Worm (Caenorhabditis elegans) whole organism, L4 larva: Measurements from ENCODE around the gene T28C6.11.

Source experiments
- D1046.2 ChIP-seq: fragments of 200-800 bp; sonication (Bioruptor generic); IDR thresholded peaks from 2 replicates; pipeline ENCODE4 v1.3.6; 2022; ENCODE audit warnings: missing genetic modification characterization, missing compliant biosample characterization
- F26F4.8 ChIP-seq: fragments of 200-800 bp; sonication (Bioruptor generic); conservative IDR thresholded peaks from 2 replicates; pipeline ENCODE4 v1.3.6; 2022; ENCODE audit warnings: missing genetic modification characterization, missing compliant biosample characterization
- F37D6.2 ChIP-seq: sonication (generic microtip); optimal IDR thresholded peaks from 2 replicates; lab custom pipeline; 2016; ENCODE audit warnings: mild to moderate bottlenecking, missing genetic modification characterization, missing compliant biosample characterization
- T20F7.1 ChIP-seq: fragments of 200-800 bp; sonication (Bioruptor generic); optimal IDR thresholded peaks from 2 replicates; lab custom pipeline; 2018; ENCODE audit warnings: mild to moderate bottlenecking, missing genetic modification characterization, missing compliant biosample characterization
- T26A8.4 ChIP-seq: fragments of 200-800 bp; sonication (Bioruptor generic); IDR thresholded peaks from 2 replicates; pipeline ENCODE4 v1.3.6; 2022; ENCODE audit warnings: missing genetic modification characterization, missing compliant biosample characterization
- Y48G9A.11 ChIP-seq: fragments of 200-800 bp; sonication (Bioruptor generic); IDR thresholded peaks from 2 replicates; pipeline ENCODE4 v1.3.6; 2022; ENCODE audit warnings: missing genetic modification reagents, missing genetic modification characterization, missing compliant biosample characterization
- Y75B8A.6 ChIP-seq: fragments of 200-800 bp; sonication (Bioruptor generic); IDR thresholded peaks from 2 replicates; pipeline ENCODE4 v1.3.6; 2022; ENCODE audit warnings: missing genetic modification reagents, missing genetic modification characterization, missing compliant biosample characterization
- attf-4 ChIP-seq: sonication (generic microtip); optimal IDR thresholded peaks from 3 replicates; lab custom pipeline; 2017; ENCODE audit warnings: missing biosample characterization, missing genetic modification characterization
- ceh-44 ChIP-seq: fragments of 200-800 bp; sonication (Bioruptor generic); IDR thresholded peaks from 2 replicates; pipeline ENCODE4 v1.3.6; 2022; ENCODE audit warnings: missing genetic modification reagents, missing genetic modification characterization, missing compliant biosample characterization
- ceh-62 ChIP-seq: sonication (generic microtip); optimal IDR thresholded peaks from 2 replicates; lab custom pipeline; 2017; ENCODE audit warnings: missing biosample characterization, missing genetic modification characterization
- cey-2 ChIP-seq: sonication (generic microtip); optimal IDR thresholded peaks from 3 replicates; lab custom pipeline; 2017; ENCODE audit warnings: missing genetic modification characterization, mild to moderate bottlenecking, missing compliant biosample characterization, antibody characterized with exemption, borderline replicate concordance; ENCODE audit not compliant: insufficient read depth
- daf-19 ChIP-seq: fragments of 200-800 bp; sonication (Bioruptor generic); conservative IDR thresholded peaks from 2 replicates; pipeline ENCODE4 v1.3.6; 2022; ENCODE audit warnings: missing genetic modification characterization, missing compliant biosample characterization
- dmd-6 ChIP-seq: fragments of 200-800 bp; sonication (Bioruptor generic); IDR thresholded peaks from 2 replicates; pipeline ENCODE4 v1.3.6; 2022; ENCODE audit warnings: missing genetic modification reagents, missing genetic modification characterization, missing compliant biosample characterization
- dmd-8 ChIP-seq: fragments of 200-800 bp; sonication (Bioruptor generic); IDR thresholded peaks from 2 replicates; pipeline ENCODE4 v1.3.6; 2022; ENCODE audit warnings: missing genetic modification characterization, missing compliant biosample characterization
- dpl-1 ChIP-seq: fragments of 150-350 bp; optimal IDR thresholded peaks from 2 replicates; lab custom pipeline; 2014; ENCODE audit warnings: missing biosample characterization, missing genetic modification reagents, missing genetic modification characterization
- duxl-1 ChIP-seq: sonication (generic microtip); optimal IDR thresholded peaks from 2 replicates; lab custom pipeline; 2016; ENCODE audit warnings: mild to moderate bottlenecking, missing genetic modification characterization, moderate library complexity, missing compliant biosample characterization; ENCODE audit not compliant: poor library complexity
- egl-27 ChIP-seq: sonication (generic microtip); optimal IDR thresholded peaks from 3 replicates; lab custom pipeline; 2017; ENCODE audit warnings: missing biosample characterization, missing genetic modification reagents, missing genetic modification characterization
- egl-43 ChIP-seq: fragments of 200-800 bp; sonication (Bioruptor generic); IDR thresholded peaks from 2 replicates; pipeline ENCODE4 v1.3.6; 2022; ENCODE audit warnings: missing genetic modification reagents, missing genetic modification characterization, missing compliant biosample characterization
- fkh-10 ChIP-seq: fragments of 150-350 bp; optimal IDR thresholded peaks from 2 replicates; lab custom pipeline; 2014; ENCODE audit warnings: missing biosample characterization, missing genetic modification reagents, missing genetic modification characterization
- hlh-11 ChIP-seq: fragments of 200-800 bp; sonication (Bioruptor generic); optimal IDR thresholded peaks from 2 replicates; lab custom pipeline; 2018; ENCODE audit warnings: mild to moderate bottlenecking, missing genetic modification characterization, missing compliant biosample characterization
- hlh-30 ChIP-seq: sonication (generic microtip); optimal IDR thresholded peaks from 2 replicates; lab custom pipeline; 2017; ENCODE audit warnings: antibody characterized with exemption, mild to moderate bottlenecking, missing genetic modification characterization, missing compliant biosample characterization; ENCODE audit not compliant: insufficient read depth
- jun-1 ChIP-seq: fragments of 150-350 bp; optimal IDR thresholded peaks from 2 replicates; lab custom pipeline; 2014; ENCODE audit warnings: missing biosample characterization, missing genetic modification reagents, missing genetic modification characterization
- lim-7 ChIP-seq: fragments of 200-800 bp; sonication (Bioruptor generic); IDR thresholded peaks from 2 replicates; pipeline ENCODE4 v1.3.6; 2022; ENCODE audit warnings: missing genetic modification characterization, missing compliant biosample characterization
- lin-15B ChIP-seq: fragments of 150-350 bp; sonication (generic microtip); optimal IDR thresholded peaks from 3 replicates; lab custom pipeline; 2014; ENCODE audit warnings: missing biosample characterization, missing genetic modification characterization
- lin-38 ChIP-seq: fragments of 200-800 bp; sonication (Bioruptor generic); IDR thresholded peaks from 2 replicates; pipeline ENCODE4 v1.3.6; 2022; ENCODE audit warnings: missing genetic modification reagents, missing genetic modification characterization, missing compliant biosample characterization
- madf-5 ChIP-seq, 2 experiments: fragments of 200-800 bp; sonication (Bioruptor generic); IDR thresholded peaks; 2 replicates each; pipeline ENCODE4 v1.3.6; 2022; ENCODE audit warnings: missing compliant biosample characterization in 2 of 2, missing genetic modification characterization in 2 of 2
- madf-9 ChIP-seq: fragments of 200-800 bp; sonication (Bioruptor generic); conservative IDR thresholded peaks from 2 replicates; pipeline ENCODE4 v1.3.6; 2022; ENCODE audit warnings: missing genetic modification reagents, missing genetic modification characterization, missing compliant biosample characterization
- mdl-1 ChIP-seq, 2 experiments: fragments of 150-350 bp in 1 of 2; sonication (generic microtip) in 1 of 2; optimal IDR thresholded peaks; 2 replicates each; lab custom pipeline; 2014 to 2017; ENCODE audit warnings: missing biosample characterization in 2 of 2, missing genetic modification characterization in 2 of 2
- mdt-29 ChIP-seq: fragments of 200-800 bp; sonication (Bioruptor generic); IDR thresholded peaks from 2 replicates; pipeline ENCODE4 v1.3.6; 2022; ENCODE audit warnings: missing genetic modification reagents, missing genetic modification characterization, missing compliant biosample characterization
- mep-1 ChIP-seq: fragments of 150-350 bp; sonication (generic microtip); optimal IDR thresholded peaks from 3 replicates; lab custom pipeline; 2014; ENCODE audit warnings: missing biosample characterization, missing genetic modification characterization
- mes-2 ChIP-seq: sonication (generic microtip); optimal IDR thresholded peaks from 2 replicates; lab custom pipeline; 2016; ENCODE audit warnings: missing genotype, mild to moderate bottlenecking, missing genetic modification characterization, missing compliant biosample characterization; ENCODE audit not compliant: poor library complexity, severe bottlenecking
- mxl-3 ChIP-seq: fragments of 200-800 bp; sonication (Bioruptor generic); optimal IDR thresholded peaks from 2 replicates; lab custom pipeline; 2018; ENCODE audit warnings: mild to moderate bottlenecking, missing genetic modification characterization, missing compliant biosample characterization
- nhr-48 ChIP-seq: sonication (generic microtip); optimal IDR thresholded peaks from 2 replicates; lab custom pipeline; 2016; ENCODE audit warnings: mild to moderate bottlenecking, missing genetic modification characterization, missing compliant biosample characterization
- set-16 ChIP-seq: fragments of 200-800 bp; sonication (Bioruptor generic); IDR thresholded peaks from 2 replicates; pipeline ENCODE4 v1.3.6; 2022; ENCODE audit warnings: missing genetic modification reagents, missing genetic modification characterization, missing compliant biosample characterization
- spr-3 ChIP-seq: fragments of 200-800 bp; sonication (Bioruptor generic); optimal IDR thresholded peaks from 2 replicates; lab custom pipeline; 2018; ENCODE audit warnings: mild to moderate bottlenecking, missing genetic modification characterization, missing compliant biosample characterization
- tra-1 ChIP-seq: fragments of 200-800 bp; sonication (Bioruptor generic); IDR thresholded peaks from 2 replicates; pipeline ENCODE4 v1.3.6; 2022; ENCODE audit warnings: missing genetic modification reagents, missing genetic modification characterization, missing compliant biosample characterization
- unc-62 ChIP-seq, 3 experiments: fragments of 150-350 bp in 1 of 3; sonication (generic microtip); optimal IDR thresholded peaks in 2 of 3; peaks in 1 of 3; 1 replicate in 1 of 3; 2 replicates in 2 of 3; lab custom pipeline; 2014 to 2017; ENCODE audit warnings: missing biosample characterization in 3 of 3, missing genetic modification characterization in 3 of 3, missing genetic modification reagents in 3 of 3, missing genotype in 1 of 3
- ztf-11 ChIP-seq: fragments of 150-350 bp; optimal IDR thresholded peaks from 2 replicates; lab custom pipeline; 2014; ENCODE audit warnings: missing biosample characterization, missing genetic modification characterization

Gene T28C6.11

ce11 chrIV:8873847-8874246 lies 33.8 kb upstream of the T28C6.11 start, which contains the start of gene hdl-2:
Gene hdl-2, plus strand, starts transcription at chrIV:8874147.
- TF ChIP-seq F37D6.2 (tag; lab: Kevin White, UChicago) (no peak), Y75B8A.6 (no peak), egl-43 (GFP tag; lab: Robert Waterston, UW) (no peak), unc-62 (GFP tag; optimal IDR thresholded peaks at IDR 0.05 in 1 of 2; lab: Kevin White, UChicago) (peak in 1 of 2 experiments; percentile 23), unc-62 (tag; optimal IDR thresholded peaks at IDR 0.05; lab: Kevin White, UChicago) (no peak), ztf-11 (tag; lab: Kevin White, UChicago) (no peak)
- TF ChIP-seq, all 104 proteins: peak for 1

ce11 chrIV:8872958-8873357 lies 32.9 kb upstream of the T28C6.11 start, which contains the start of gene C09G9.3:
Gene C09G9.3, minus strand, starts transcription at chrIV:8873058.
- no peak for TF ChIP-seq T26A8.4 (GFP tag; lab: Robert Waterston, UW)
- no peak for TF ChIP-seq F26F4.8 (GFP tag; lab: Robert Waterston, UW)
- no peak for TF ChIP-seq egl-27
- no peak for TF ChIP-seq duxl-1 (tag; lab: Kevin White, UChicago)
- TF ChIP-seq T20F7.1 (GFP tag; lab: Kevin White, UChicago): no peak
- no peak for TF ChIP-seq hlh-11 (tag; lab: Kevin White, UChicago)
- no peak for TF ChIP-seq fkh-10 (GFP tag; lab: Kevin White, UChicago)

- TF ChIP-seq mes-2 (tag; lab: Kevin White, UChicago) (peak; percentile 62), madf-9 (GFP tag; lab: Robert Waterston, UW) (no peak), nhr-48 (no peak), mdl-1 (tag; optimal IDR thresholded peaks at IDR 0.05; lab: Kevin White, UChicago) (peak in 1 of 2 experiments; percentile 4), D1046.2 (GFP tag; lab: Robert Waterston, UW) (no peak), dmd-6 (GFP tag; lab: Robert Waterston, UW) (no peak), cey-2 (tag; lab: Kevin White, UChicago) (no peak), daf-19 (GFP tag; lab: Robert Waterston, UW) (no peak), dpl-1 (GFP tag; lab: Kevin White, UChicago) (peak; percentile 95), egl-43 (GFP tag; lab: Robert Waterston, UW) (no peak), mdt-29 (GFP tag; lab: Robert Waterston, UW) (no peak), Y48G9A.11 (peak; percentile 89), attf-4 (tag; lab: Kevin White, UChicago) (no peak), ceh-44 (no peak), T20F7.1 (GFP tag; lab: Kevin White, UChicago) (peak; percentile 96), dmd-8 (no peak), jun-1 (tag; lab: Kevin White, UChicago) (no peak), lim-7 (no peak), spr-3 (GFP tag; lab: Kevin White, UChicago) (no peak), tra-1 (GFP tag; lab: Robert Waterston, UW) (no peak), mxl-3 (GFP tag; lab: Kevin White, UChicago) (no peak), hlh-30 (tag; lab: Kevin White, UChicago) (peak; percentile 46), mep-1 (no peak), madf-5 (GFP tag; IDR thresholded peaks at IDR 0.05; lab: Robert Waterston, UW) (no peak), lin-38 (GFP tag; lab: Robert Waterston, UW) (no peak; the same call in 1 of the 2 replicates), lin-15B (tag; lab: Kevin White, UChicago) (no peak), ztf-11 (tag; lab: Kevin White, UChicago) (no peak), Y75B8A.6 (no peak), ceh-62 (no peak), set-16 (GFP tag; lab: Robert Waterston, UW) (no peak)
These were observed 29.6 kb upstream of the T28C6.11 start, which contains the start of gene npp-23 for ce11 chrIV:8869624-8870023. Gene npp-23, minus strand, starts transcription at chrIV:8869679.
